Fruit fly (Drosophila melanogaster) whole organism, embryonic: Measurements from ENCODE around the gene CG1142.

Source experiments
- CG11560 ChIP-seq: fragments of 200-800 bp; sonication (Bioruptor generic); IDR thresholded peaks from 3 replicates; pipeline ENCODE4 v1.3.6; 2022; ENCODE audit warnings: missing biosample characterization, missing genetic modification characterization
- CG17912 ChIP-seq: fragments of 200-800 bp; sonication (Bioruptor generic); optimal IDR thresholded peaks from 2 replicates; lab custom pipeline; 2018; ENCODE audit warnings: missing biosample characterization, mild to moderate bottlenecking, missing genetic modification characterization
- CG4707 ChIP-seq: fragments of 200-800 bp; sonication (Bioruptor generic); optimal IDR thresholded peaks from 2 replicates; lab custom pipeline; 2018; ENCODE audit warnings: missing biosample characterization, mild to moderate bottlenecking, missing genetic modification characterization, moderate library complexity
- Fer1 ChIP-seq: fragments of 200-800 bp; sonication (Bioruptor generic); optimal IDR thresholded peaks from 2 replicates; lab custom pipeline; 2017; ENCODE audit warnings: missing biosample characterization, mild to moderate bottlenecking, missing genetic modification characterization
- Xrp1 ChIP-seq: fragments of 200-800 bp; sonication (Bioruptor generic); IDR thresholded peaks from 2 replicates; pipeline ENCODE4 v1.3.6; 2022; ENCODE audit warnings: missing biosample characterization, missing genetic modification characterization
- tx ChIP-seq: fragments of 200-800 bp; sonication (Bioruptor generic); optimal IDR thresholded peaks from 2 replicates; lab custom pipeline; 2016; ENCODE audit warnings: missing biosample characterization, missing genetic modification characterization

- TF ChIP-seq CG17912 (GFP tag; lab: Kevin White, UChicago), result no peak
- TF ChIP-seq CG4707 (GFP tag; lab: Kevin White, UChicago), result no peak
- no peak for TF ChIP-seq tx (GFP tag; lab: Kevin White, UChicago)
- no peak for TF ChIP-seq Fer1
- no peak for TF ChIP-seq Xrp1 (GFP tag; lab: Robert Waterston, UW)
- TF ChIP-seq CG11560, result no peak
Measured at dm6 chr3R:7522266-7522955, 48.8 kb upstream of the CG1142 start.
